Fruit fly (Drosophila melanogaster): ENCODE measurements around the gene CG31678.

CG31678 gene

DNA sequence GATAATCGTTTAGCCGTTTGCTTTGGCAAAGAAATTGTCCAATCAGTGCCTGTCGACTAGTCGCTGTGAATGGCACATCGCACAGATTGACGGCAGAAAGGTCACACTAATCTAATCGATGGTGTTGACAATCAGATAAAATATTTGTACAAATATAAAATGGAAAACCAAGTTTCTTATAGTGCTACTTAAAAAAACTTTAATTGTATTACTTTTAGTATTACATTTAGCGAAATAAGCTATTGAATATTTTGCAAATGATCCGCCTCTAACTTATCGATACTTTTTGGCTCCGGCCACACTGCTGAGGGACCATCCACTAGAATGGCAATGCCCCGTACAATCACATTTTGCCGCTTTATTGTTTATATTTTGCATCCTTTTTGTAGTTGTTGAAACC, 19.6 kb downstream of the CG31678 start, which contains the start of the genes brun and CG2614 (continued):
- TF ChIP-seq Taf1 (GFP tag; IDR thresholded peaks at IDR 0.05) (0 out of 2 replicates have a peak, but pooled peaks have one; percentile 7), ssp (GFP tag; IDR thresholded peaks at IDR 0.05) (peak; percentile 72), Hsf (GFP tag; optimal IDR thresholded peaks at IDR 0.05) (peak; percentile 79), CG14965 (GFP tag; optimal IDR thresholded peaks at IDR 0.05; ENCODE audit: borderline replicate concordance) (no peak), CG11723 (GFP tag; optimal IDR thresholded peaks at IDR 0.05) (no peak), cad (GFP tag; optimal IDR thresholded peaks at IDR 0.05) (no peak), YL-1 (GFP tag; optimal IDR thresholded peaks at IDR 0.05) (peak; percentile 85), zfh1 (GFP tag; IDR thresholded peaks at IDR 0.05) (peak; percentile 65; the same call in 2 of the 3 replicates), stc (GFP tag; IDR thresholded peaks at IDR 0.05) (no peak), sima (GFP tag; optimal IDR thresholded peaks at IDR 0.05) (no peak), CG42726 (GFP tag; IDR thresholded peaks at IDR 0.05; ENCODE audit: partially characterized antibody) (no peak), Tbp (GFP tag; optimal IDR thresholded peaks at IDR 0.05) (no peak), chm (GFP tag; IDR thresholded peaks at IDR 0.05) (no peak), jigr1 (GFP tag; IDR thresholded peaks at IDR 0.05) (no peak), Myb (GFP tag; optimal IDR thresholded peaks at IDR 0.05) (peak; percentile 52), Opbp (GFP tag; IDR thresholded peaks at IDR 0.05; ENCODE audit: partially characterized antibody) (peak; percentile 74), Hr39 (optimal IDR thresholded peaks at IDR 0.05) (no peak), Oli (tag; optimal IDR thresholded peaks at IDR 0.05) (no peak), CG11504 (tag; optimal IDR thresholded peaks at IDR 0.05) (no peak), twi (tag; optimal IDR thresholded peaks at IDR 0.05) (no peak), H2.0 (GFP tag; IDR thresholded peaks at IDR 0.05) (peak; percentile 62; the same call in 1 of the 2 replicates), gt (GFP tag; IDR thresholded peaks at IDR 0.05) (no peak), vfl (GFP tag; optimal IDR thresholded peaks at IDR 0.05) (peak; percentile 78), CG3163 (GFP tag; optimal IDR thresholded peaks at IDR 0.05) (peak; percentile 24), pb (GFP tag; optimal IDR thresholded peaks at IDR 0.05) (no peak), NK7.1 (GFP tag; optimal IDR thresholded peaks at IDR 0.05) (no peak), ttk (GFP tag; IDR thresholded peaks at IDR 0.05) (peak; percentile 38; the same call in 1 of the 2 replicates), sisA (GFP tag; IDR thresholded peaks at IDR 0.05) (peak; percentile 87), CG17568 (GFP tag; optimal IDR thresholded peaks at IDR 0.05) (no peak), D (optimal IDR thresholded peaks at IDR 0.05) (no peak), D (GFP tag; optimal IDR thresholded peaks at IDR 0.05) (no peak), CG2202 (tag; optimal IDR thresholded peaks at IDR 0.05) (peak; percentile 4), CG11093 (GFP tag; IDR thresholded peaks at IDR 0.05) (peak; percentile 26; the same call in 1 of the 3 replicates), CG5180 (GFP tag; optimal IDR thresholded peaks at IDR 0.05) (no peak), PHDP (tag; optimal IDR thresholded peaks at IDR 0.05) (no peak), CG30403 (GFP tag; optimal IDR thresholded peaks at IDR 0.05) (peak; percentile 85), CG9797 (GFP tag; optimal IDR thresholded peaks at IDR 0.05) (peak; percentile 93), Hr51 (GFP tag; optimal IDR thresholded peaks at IDR 0.05) (peak in 1 of 2 experiments; percentile 78), MESR4 (GFP tag; optimal IDR thresholded peaks at IDR 0.05) (no peak), CG30431 (GFP tag; optimal IDR thresholded peaks at IDR 0.05) (no peak), yki (optimal IDR thresholded peaks at IDR 0.05) (no peak), CG4404 (GFP tag; IDR thresholded peaks at IDR 0.05) (peak; percentile 83), cas (GFP tag; IDR thresholded peaks at IDR 0.05) (peak; percentile 66; the same call in 1 of the 2 replicates), slbo (GFP tag; IDR thresholded peaks at IDR 0.05) (peak; percentile 90), Vsx1 (GFP tag; optimal IDR thresholded peaks at IDR 0.05) (no peak), CG8924 (tag; optimal IDR thresholded peaks at IDR 0.05) (no peak), CG5953 (GFP tag; IDR thresholded peaks at IDR 0.05) (0 out of 2 replicates have a peak, but pooled peaks have one; percentile 29), fd102C (GFP tag; optimal IDR thresholded peaks at IDR 0.05) (no peak), Pdp1 (GFP tag; optimal IDR thresholded peaks at IDR 0.05) (peak in 1 of 2 experiments; percentile 81), btn (GFP tag; optimal IDR thresholded peaks at IDR 0.05) (no peak), CG3838 (GFP tag; optimal IDR thresholded peaks at IDR 0.05) (peak; percentile 24), CG7372 (GFP tag; IDR thresholded peaks at IDR 0.05) (peak; percentile 39; the same call in 1 of the 2 replicates)

Data from whole organism, embryonic.